Worm (Caenorhabditis elegans) whole organism, young adult: Measurements from ENCODE around the gene fbxc-34.
"Not testable (repeated sequence)": the region's sequence is repeated elsewhere in the genome, so short reads cannot be mapped to it uniquely, and the experiment has no call there.

Source experiments
- ZK185.1 ChIP-seq: sonication (generic microtip); optimal IDR thresholded peaks from 2 replicates; lab custom pipeline; 2016; ENCODE audit warnings: mild to moderate bottlenecking, missing genetic modification characterization, missing compliant biosample characterization; ENCODE audit not compliant: poor library complexity, severe bottlenecking
- aptf-2 ChIP-seq: fragments of 200-800 bp; sonication (Bioruptor generic); conservative IDR thresholded peaks from 2 replicates; pipeline ENCODE4 v1.3.6; 2022; ENCODE audit warnings: missing genetic modification reagents, missing genetic modification characterization, missing compliant biosample characterization
- ceh-58 ChIP-seq: fragments of 200-800 bp; sonication (Bioruptor generic); IDR thresholded peaks from 2 replicates; pipeline ENCODE4 v1.3.6; 2022; ENCODE audit warnings: missing genetic modification characterization, missing compliant biosample characterization
- lin-26 ChIP-seq: fragments of 200-800 bp; sonication (Bioruptor generic); IDR thresholded peaks from 2 replicates; pipeline ENCODE4 v1.3.6; 2022; ENCODE audit warnings: missing genetic modification reagents, missing genetic modification characterization, missing compliant biosample characterization
- lsy-27 ChIP-seq: sonication (generic microtip); optimal IDR thresholded peaks from 2 replicates; lab custom pipeline; 2017; ENCODE audit warnings: missing genetic modification characterization, mild to moderate bottlenecking, missing compliant biosample characterization, antibody characterized with exemption, missing genotype, borderline replicate concordance; ENCODE audit not compliant: insufficient read depth
- nfya-1 ChIP-seq: sonication (generic microtip); optimal IDR thresholded peaks from 2 replicates; lab custom pipeline; 2017; ENCODE audit warnings: antibody characterized with exemption, missing compliant biosample characterization, missing genetic modification characterization, borderline replicate concordance; ENCODE audit not compliant: insufficient read depth
- nhr-27 ChIP-seq: fragments of 200-800 bp; sonication (Bioruptor generic); optimal IDR thresholded peaks from 2 replicates; lab custom pipeline; 2018; ENCODE audit warnings: mild to moderate bottlenecking, missing genetic modification characterization, moderate library complexity, missing compliant biosample characterization
- rcor-1 ChIP-seq: fragments of 200-800 bp; sonication (Bioruptor generic); IDR thresholded peaks from 2 replicates; pipeline ENCODE4 v1.3.6; 2022; ENCODE audit warnings: missing genetic modification reagents, missing genetic modification characterization, missing compliant biosample characterization
- sdz-38 ChIP-seq: sonication (generic microtip); optimal IDR thresholded peaks from 2 replicates; lab custom pipeline; 2016; ENCODE audit warnings: missing genotype, missing genetic modification characterization, missing compliant biosample characterization
- snpc-1.1 ChIP-seq: sonication (generic microtip); optimal IDR thresholded peaks from 2 replicates; lab custom pipeline; 2017; ENCODE audit warnings: missing genetic modification characterization, mild to moderate bottlenecking, missing compliant biosample characterization, antibody characterized with exemption, moderate library complexity, missing genotype, missing genetic modification reagents; ENCODE audit not compliant: insufficient read depth
- somi-1 ChIP-seq: fragments of 200-800 bp; sonication (Bioruptor generic); optimal IDR thresholded peaks from 2 replicates; lab custom pipeline; 2018; ENCODE audit warnings: mild to moderate bottlenecking, missing genetic modification characterization, missing compliant biosample characterization
- zim-3 ChIP-seq: sonication (generic microtip); optimal IDR thresholded peaks from 2 replicates; lab custom pipeline; 2017; ENCODE audit warnings: mild to moderate bottlenecking, missing genetic modification characterization, moderate library complexity, missing compliant biosample characterization

- TF ChIP-seq rcor-1 (GFP tag; lab: Robert Waterston, UW); snpc-1.1; somi-1 (GFP tag; lab: Kevin White, UChicago); sdz-38 (tag; lab: Kevin White, UChicago); ZK185.1; lin-26; lsy-27 (tag; lab: Kevin White, UChicago); nhr-27; nfya-1 (tag; lab: Kevin White, UChicago); zim-3; aptf-2 (GFP tag; lab: Robert Waterston, UW); ceh-58 (GFP tag; lab: Robert Waterston, UW): not testable (repeated sequence)
Observed at ce11 chrII:954626-955025, 23.7 kb downstream of the fbxc-34 start, which contains the start of gene fbxc-7.
